Worm (Caenorhabditis elegans) whole organism, L3 larva: Measurements from ENCODE around the gene srh-216.

Experiments
- ZK546.5 ChIP-seq: sonication (generic microtip); optimal IDR thresholded peaks from 2 replicates; lab custom pipeline; 2017; ENCODE audit warnings: missing biosample characterization, missing genetic modification characterization
- ama-1 ChIP-seq: fragments of 150-350 bp; optimal IDR thresholded peaks from 2 replicates; lab custom pipeline; 2018
- eor-1 ChIP-seq, 2 experiments: fragments of 150-350 bp; optimal IDR thresholded peaks; 2 replicates each; lab custom pipeline; 2014 to 2018; ENCODE audit warnings: missing biosample characterization in 2 of 2, missing genetic modification characterization in 2 of 2
- nhr-11 ChIP-seq: fragments of 150-350 bp; optimal IDR thresholded peaks from 2 replicates; lab custom pipeline; 2014; ENCODE audit warnings: missing biosample characterization, missing genetic modification characterization
- nhr-23 ChIP-seq: fragments of 150-350 bp; optimal IDR thresholded peaks from 2 replicates; lab custom pipeline; 2014; ENCODE audit warnings: missing biosample characterization, missing genetic modification reagents, missing genetic modification characterization
- nhr-237 ChIP-seq: fragments of 150-350 bp; optimal IDR thresholded peaks from 2 replicates; lab custom pipeline; 2014; ENCODE audit warnings: missing biosample characterization, missing genetic modification characterization
- nhr-28 ChIP-seq: fragments of 150-350 bp; optimal IDR thresholded peaks from 2 replicates; lab custom pipeline; 2014; ENCODE audit warnings: missing biosample characterization, missing genetic modification characterization

ce11 chrV:16781974-16782373, 45.4 kb downstream of the srh-216 start:
- TF ChIP-seq nhr-237 (tag; lab: Kevin White, UChicago): no peak
- TF ChIP-seq nhr-28: no peak
- no peak for TF ChIP-seq nhr-11 (tag; lab: Kevin White, UChicago)
- no peak for TF ChIP-seq ZK546.5 (tag; lab: Kevin White, UChicago)
- no peak for TF ChIP-seq nhr-23
- TF ChIP-seq eor-1 (tag; optimal IDR thresholded peaks at IDR 0.05; lab: Kevin White, UChicago): no peak
- no peak for TF ChIP-seq ama-1
